Fruit fly (Drosophila melanogaster): ENCODE results near the gene Doc1.

The Doc1 gene

dm6 chr3L:9045318-9045717 is 4.1 kb downstream of the Doc1 start (continued):
- TF ChIP-seq Mio (GFP tag; optimal IDR thresholded peaks at IDR 0.05) (no peak), ey (GFP tag; optimal IDR thresholded peaks at IDR 0.05) (peak; percentile 78), Myc (optimal IDR thresholded peaks at IDR 0.05) (no peak), dsf (GFP tag; optimal IDR thresholded peaks at IDR 0.05; ENCODE audit: borderline replicate concordance) (no peak), lola (GFP tag; optimal IDR thresholded peaks at IDR 0.05) (no peak), Hr78 (GFP tag; optimal IDR thresholded peaks at IDR 0.05) (no peak), Sp1 (GFP tag; optimal IDR thresholded peaks at IDR 0.05) (peak; percentile 64)

DNA sequence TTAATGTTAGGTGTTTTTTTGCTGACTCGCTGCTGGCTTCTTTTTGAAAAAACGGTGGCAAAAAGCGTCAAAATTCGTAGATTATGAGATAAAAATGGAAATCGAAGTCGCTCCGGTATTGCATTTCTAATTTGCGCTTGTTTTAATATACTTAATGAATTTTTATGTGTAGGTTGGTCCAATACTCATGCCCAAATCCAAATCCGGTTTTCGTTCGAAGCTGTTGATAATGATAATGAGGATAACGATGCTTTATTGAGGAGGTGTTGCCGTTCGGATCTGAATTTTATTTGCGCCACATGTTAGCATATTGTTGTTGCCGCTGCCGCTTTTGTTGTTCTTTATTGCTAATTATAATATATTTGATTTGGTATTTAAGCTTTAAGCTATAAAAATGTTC is 5.1 kb downstream of the Doc1 start:
- TF ChIP-seq Sp1 (GFP tag; optimal IDR thresholded peaks at IDR 0.05): no peak
- TF ChIP-seq dsf (GFP tag; optimal IDR thresholded peaks at IDR 0.05; ENCODE audit: borderline replicate concordance): no peak
- TF ChIP-seq dmrt93B (GFP tag; optimal IDR thresholded peaks at IDR 0.05): no peak
- no peak for TF ChIP-seq usp (GFP tag; optimal IDR thresholded peaks at IDR 0.05)
- TF ChIP-seq GATAd (GFP tag; optimal IDR thresholded peaks at IDR 0.05): no peak
- TF ChIP-seq Vsx2 (GFP tag; optimal IDR thresholded peaks at IDR 0.05; ENCODE audit: partially characterized antibody): no peak
- no peak for TF ChIP-seq dl (GFP tag; optimal IDR thresholded peaks at IDR 0.05; ENCODE audit: insufficient read depth in 1 of 2, partially characterized antibody in 2 of 2)
- TF ChIP-seq sage (GFP tag; optimal IDR thresholded peaks at IDR 0.05): no peak
- no peak for TF ChIP-seq pan (optimal IDR thresholded peaks at IDR 0.05)
- TF ChIP-seq Myc (optimal IDR thresholded peaks at IDR 0.05): no peak
- TF ChIP-seq Jra (GFP tag; optimal IDR thresholded peaks at IDR 0.05): no peak
- no peak for TF ChIP-seq Dif (GFP tag; optimal IDR thresholded peaks at IDR 0.05; ENCODE audit: partially characterized antibody)
- TF ChIP-seq br (GFP tag; optimal IDR thresholded peaks at IDR 0.05): no peak
- no peak for TF ChIP-seq rgr (GFP tag; optimal IDR thresholded peaks at IDR 0.05)
- TF ChIP-seq fru (GFP tag; optimal IDR thresholded peaks at IDR 0.05): no peak

DNA sequence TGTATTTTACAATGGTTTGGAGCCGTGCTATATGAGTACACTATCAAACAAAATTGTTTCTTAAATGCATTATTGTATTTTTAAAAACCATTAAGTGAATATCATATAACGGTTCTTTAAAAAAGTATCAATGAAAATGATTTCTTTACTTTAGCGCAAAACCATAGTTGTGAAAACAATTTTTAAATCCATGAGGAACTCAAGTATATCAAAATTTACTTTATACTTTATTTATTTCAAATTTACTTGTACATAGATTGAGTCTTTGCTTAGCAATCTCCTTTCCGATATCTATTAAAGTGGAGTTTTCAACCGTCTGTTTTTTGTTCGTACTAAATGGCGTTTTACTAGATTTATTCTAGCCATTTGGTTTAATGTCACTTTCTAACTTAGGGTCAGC is 5.9 kb downstream of the Doc1 start, which contains the start of gene Argk2:
TSS of gene Argk2 (plus strand) at position 378 of the 400 bp plus-strand sequence.
- TF ChIP-seq sage (GFP tag; optimal IDR thresholded peaks at IDR 0.05): no peak
- TF ChIP-seq Hr83 (GFP tag; optimal IDR thresholded peaks at IDR 0.05; ENCODE audit: poor library complexity, severe bottlenecking): no peak
- TF ChIP-seq HLH106 (tag; optimal IDR thresholded peaks at IDR 0.05): peak; percentile 28
- no peak for TF ChIP-seq usp (GFP tag; optimal IDR thresholded peaks at IDR 0.05)
- no peak for TF ChIP-seq ey (GFP tag; optimal IDR thresholded peaks at IDR 0.05)
- TF ChIP-seq lola (GFP tag; optimal IDR thresholded peaks at IDR 0.05): no peak
- TF ChIP-seq Myc (optimal IDR thresholded peaks at IDR 0.05): peak; percentile 82
- no peak for TF ChIP-seq tai (GFP tag; optimal IDR thresholded peaks at IDR 0.05)

DNA sequence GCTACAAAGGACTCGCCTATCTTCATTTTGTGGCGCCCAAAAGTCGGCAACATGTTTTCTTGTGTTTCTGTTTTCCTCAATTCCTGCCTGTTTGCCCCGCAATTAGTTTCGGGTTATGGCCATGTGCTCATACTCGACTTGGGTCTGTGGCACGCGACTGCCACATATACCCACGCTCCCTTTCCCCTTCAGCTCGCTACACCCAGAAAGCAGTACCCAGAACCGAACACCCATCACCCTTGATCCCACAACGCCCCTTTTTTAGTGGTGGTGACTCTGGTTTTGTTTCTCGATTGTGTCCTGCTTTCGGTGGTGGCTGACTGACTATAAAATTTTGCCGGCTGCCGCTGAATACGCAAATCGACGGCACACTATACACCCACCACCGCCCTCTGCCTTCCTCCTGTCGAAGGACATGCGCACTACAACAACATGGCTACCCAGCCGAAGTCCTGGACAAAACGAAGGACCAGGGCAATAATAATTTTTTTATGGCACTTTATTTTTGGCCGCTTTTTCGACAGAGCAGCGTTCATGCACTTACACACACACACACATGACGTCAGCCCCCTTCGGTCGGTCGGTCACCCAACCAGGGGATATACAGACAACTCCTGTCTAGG is 9.4 kb downstream of the Doc1 start:
- TF ChIP-seq OdsH (GFP tag; optimal IDR thresholded peaks at IDR 0.05) (no peak), h (GFP tag; optimal IDR thresholded peaks at IDR 0.05) (no peak), N (GFP tag; optimal IDR thresholded peaks at IDR 0.05) (no peak), brk (GFP tag; optimal IDR thresholded peaks at IDR 0.05) (no peak), tai (GFP tag; optimal IDR thresholded peaks at IDR 0.05) (no peak), dmrt93B (GFP tag; optimal IDR thresholded peaks at IDR 0.05) (no peak), GATAd (GFP tag; optimal IDR thresholded peaks at IDR 0.05) (no peak), lola (GFP tag; optimal IDR thresholded peaks at IDR 0.05) (no peak)

DNA sequence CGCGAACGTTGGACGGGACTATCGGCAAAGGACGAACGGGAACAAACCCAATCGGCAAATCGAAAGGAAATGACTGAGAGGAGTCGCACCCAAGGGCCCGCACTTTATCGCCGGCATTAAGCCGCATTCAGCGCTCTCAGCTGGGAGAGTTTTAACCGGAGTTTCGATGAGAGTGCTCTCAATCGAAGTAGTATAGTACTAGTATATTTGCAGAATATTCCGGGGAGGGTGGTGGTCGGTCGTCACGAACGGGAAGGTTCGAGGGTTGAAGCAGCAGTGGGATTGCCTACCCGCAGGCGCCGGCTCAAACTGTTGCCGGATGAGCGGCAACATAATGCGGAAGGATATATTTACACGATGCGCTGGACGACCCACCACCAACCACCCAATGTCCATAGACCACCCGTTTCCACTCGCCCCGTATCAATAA is 10.7 kb downstream of the Doc1 start:
- TF ChIP-seq Dfd (GFP tag; optimal IDR thresholded peaks at IDR 0.05) (no peak), ey (GFP tag; optimal IDR thresholded peaks at IDR 0.05) (no peak), woc (GFP tag; optimal IDR thresholded peaks at IDR 0.05) (no peak), Vsx2 (GFP tag; optimal IDR thresholded peaks at IDR 0.05; ENCODE audit: partially characterized antibody) (no peak), foxo (GFP tag; optimal IDR thresholded peaks at IDR 0.05) (no peak), Hr78 (GFP tag; optimal IDR thresholded peaks at IDR 0.05) (no peak), rgr (GFP tag; optimal IDR thresholded peaks at IDR 0.05) (no peak), sv (GFP tag; optimal IDR thresholded peaks at IDR 0.05) (no peak), br (GFP tag; optimal IDR thresholded peaks at IDR 0.05) (no peak), lola (GFP tag; optimal IDR thresholded peaks at IDR 0.05) (no peak), usp (GFP tag; optimal IDR thresholded peaks at IDR 0.05) (no peak), CG9705 (GFP tag; optimal IDR thresholded peaks at IDR 0.05) (no peak), pan (optimal IDR thresholded peaks at IDR 0.05) (no peak), dmrt93B (GFP tag; optimal IDR thresholded peaks at IDR 0.05) (no peak), CG32264 (GFP tag; optimal IDR thresholded peaks at IDR 0.05) (no peak)

Data from whole organism, wandering third instar larva.